Worm (Caenorhabditis elegans): ENCODE measurements around the gene fkh-6.

ce11 chrII:4367923-4368322 is 15.3 kb downstream of the fkh-6 start, which contains the start of gene try-9:
- TF ChIP-seq fos-1 (tag; optimal IDR thresholded peaks at IDR 0.05) (no peak), nhr-11 (tag; optimal IDR thresholded peaks at IDR 0.05) (no peak), nhr-12 (tag; optimal IDR thresholded peaks at IDR 0.05) (no peak), skn-1 (tag; optimal IDR thresholded peaks at IDR 0.05) (no peak), ztf-11 (tag; optimal IDR thresholded peaks at IDR 0.05) (no peak), unc-39 (tag; optimal IDR thresholded peaks at IDR 0.05) (no peak)

Measured in whole organism, L2 larva.